1 fruit fly cellular context compared by ENCODE assay signal in genomic region chr3L:2152730-2153129, dm6.
TF ChIP-seq lines count a peak whose summit lies in the region.

No protein-coding gene starts in this region.

TF ChIP-seq in whole organism, embryonic, 481 proteins besides CTCF, POLR2A, EP300 and RAD21 (continued from another document):
- TF ChIP-seq D (optimal IDR thresholded peaks at IDR 0.05; lab: Kevin White, UChicago) (no peak), D (GFP tag; optimal IDR thresholded peaks at IDR 0.05; lab: Kevin White, UChicago) (no peak), psq (GFP tag; optimal IDR thresholded peaks at IDR 0.05; lab: Kevin White, UChicago) (no peak), gro (GFP tag; optimal IDR thresholded peaks at IDR 0.05; lab: Kevin White, UChicago) (no peak), Dll (GFP tag; IDR thresholded peaks at IDR 0.05; lab: Robert Waterston, UW; ENCODE audit: partially characterized antibody) (no peak), Camta (GFP tag; optimal IDR thresholded peaks at IDR 0.05; lab: Kevin White, UChicago) (no peak), CG4854 (GFP tag; optimal IDR thresholded peaks at IDR 0.05; lab: Kevin White, UChicago) (no peak), CG9817 (tag; optimal IDR thresholded peaks at IDR 0.05; lab: Kevin White, UChicago) (no peak), chn (GFP tag; optimal IDR thresholded peaks at IDR 0.05; lab: Kevin White, UChicago) (no peak), CG15011 (GFP tag; optimal IDR thresholded peaks at IDR 0.05; lab: Kevin White, UChicago) (no peak), sens-2 (GFP tag; IDR thresholded peaks at IDR 0.05; lab: Robert Waterston, UW) (no peak), fru (optimal IDR thresholded peaks at IDR 0.05; lab: Kevin White, UChicago) (no peak), CG11560 (tag; IDR thresholded peaks at IDR 0.05; lab: Robert Waterston, UW) (no peak)
